Worm (Caenorhabditis elegans) whole organism, young adult: ENCODE measurements around the gene nlp-61.
A peak's percentile ranks its signal among the peaks of the same experiment; 100 is the strongest.

Experiments
- K12H6.12 ChIP-seq: fragments of 200-800 bp; sonication (Bioruptor generic); optimal IDR thresholded peaks from 2 replicates; lab custom pipeline; 2018; ENCODE audit warnings: mild to moderate bottlenecking, missing genetic modification characterization, missing compliant biosample characterization
- T26A5.8 ChIP-seq: sonication (generic microtip); optimal IDR thresholded peaks from 2 replicates; lab custom pipeline; 2016; ENCODE audit warnings: missing genetic modification characterization, missing compliant biosample characterization
- Y53F4B.3 ChIP-seq: fragments of 200-800 bp; sonication (Bioruptor generic); IDR thresholded peaks from 2 replicates; pipeline ENCODE4 v1.3.6; 2022; ENCODE audit warnings: missing genetic modification reagents, missing genetic modification characterization, missing compliant biosample characterization
- akir-1 ChIP-seq: fragments of 200-800 bp; sonication (Bioruptor generic); optimal IDR thresholded peaks from 2 replicates; lab custom pipeline; 2018; ENCODE audit warnings: mild to moderate bottlenecking, missing genetic modification characterization, moderate library complexity, missing compliant biosample characterization
- aptf-3 ChIP-seq: fragments of 200-800 bp; sonication (Bioruptor generic); IDR thresholded peaks from 2 replicates; pipeline ENCODE4 v1.3.6; 2022; ENCODE audit warnings: missing genetic modification characterization, missing compliant biosample characterization
- atf-7 ChIP-seq: sonication (generic microtip); optimal IDR thresholded peaks from 2 replicates; lab custom pipeline; 2017; ENCODE audit warnings: mild to moderate bottlenecking, missing genetic modification characterization, missing compliant biosample characterization
- athp-1 ChIP-seq: sonication (generic microtip); optimal IDR thresholded peaks from 2 replicates; lab custom pipeline; 2017; ENCODE audit warnings: mild to moderate bottlenecking, missing genetic modification characterization, missing compliant biosample characterization
- bed-1 ChIP-seq: fragments of 200-800 bp; sonication (Bioruptor generic); IDR thresholded peaks from 2 replicates; pipeline ENCODE4 v1.3.6; 2022; ENCODE audit warnings: missing genetic modification reagents, missing genetic modification characterization, missing compliant biosample characterization
- ccch-3 ChIP-seq: fragments of 200-800 bp; sonication (Bioruptor generic); optimal IDR thresholded peaks from 2 replicates; lab custom pipeline; 2018; ENCODE audit warnings: mild to moderate bottlenecking, missing genetic modification characterization, missing compliant biosample characterization
- cebp-1 ChIP-seq, 2 experiments: fragments of 200-800 bp in 1 of 2; sonication (Bioruptor generic) in 1 of 2; sonication (generic microtip) in 1 of 2; IDR thresholded peaks in 1 of 2; optimal IDR thresholded peaks in 1 of 2; 2 replicates each; pipeline versions ENCODE4 v1.3.6 to Lab custom; 2017 to 2022; ENCODE audit warnings: missing compliant biosample characterization in 2 of 2, missing genetic modification characterization in 2 of 2, mild to moderate bottlenecking in 1 of 2, missing genetic modification reagents in 1 of 2, moderate library complexity in 1 of 2
- cebp-2 ChIP-seq: fragments of 200-800 bp; sonication (Bioruptor generic); IDR thresholded peaks from 2 replicates; pipeline ENCODE4 v1.3.6; 2022; ENCODE audit warnings: missing genetic modification characterization, missing compliant biosample characterization
- ceh-100 ChIP-seq: fragments of 200-800 bp; sonication (Bioruptor generic); IDR thresholded peaks from 2 replicates; pipeline ENCODE4 v1.3.6; 2022; ENCODE audit warnings: missing genetic modification reagents, missing genetic modification characterization, missing compliant biosample characterization
- chd-7 ChIP-seq: sonication (generic microtip); optimal IDR thresholded peaks from 2 replicates; lab custom pipeline; 2016; ENCODE audit warnings: mild to moderate bottlenecking, missing genetic modification characterization, moderate library complexity, missing compliant biosample characterization
- efl-1 ChIP-seq: fragments of 150-350 bp; optimal IDR thresholded peaks from 2 replicates; lab custom pipeline; 2014; ENCODE audit warnings: missing biosample characterization, missing genetic modification reagents, missing genetic modification characterization
- egl-44 ChIP-seq: fragments of 200-800 bp; sonication (Bioruptor generic); IDR thresholded peaks from 2 replicates; pipeline ENCODE4 v1.3.6; 2022; ENCODE audit warnings: missing genetic modification reagents, missing genetic modification characterization, missing compliant biosample characterization
- egrh-3 ChIP-seq: fragments of 200-800 bp; sonication (Bioruptor generic); IDR thresholded peaks from 2 replicates; pipeline ENCODE4 v1.3.6; 2022; ENCODE audit warnings: missing genetic modification reagents, missing genetic modification characterization, missing compliant biosample characterization
- hsf-1 ChIP-seq: fragments of 200-800 bp; sonication (Bioruptor generic); IDR thresholded peaks from 2 replicates; pipeline ENCODE4 v1.3.6; 2022; ENCODE audit warnings: missing genetic modification reagents, missing genetic modification characterization, missing compliant biosample characterization
- lag-1 ChIP-seq: fragments of 200-800 bp; sonication (Bioruptor generic); IDR thresholded peaks from 2 replicates; pipeline ENCODE4 v1.3.6; 2022; ENCODE audit warnings: missing genetic modification reagents, missing genetic modification characterization, missing compliant biosample characterization
- lin-40 ChIP-seq: sonication (generic microtip); optimal IDR thresholded peaks from 2 replicates; lab custom pipeline; 2016; ENCODE audit warnings: missing genetic modification characterization, mild to moderate bottlenecking, missing compliant biosample characterization, missing genotype, missing genetic modification reagents
- mel-28 ChIP-seq: sonication (generic microtip); optimal IDR thresholded peaks from 2 replicates; lab custom pipeline; 2016; ENCODE audit warnings: borderline replicate concordance, mild to moderate bottlenecking, missing genetic modification characterization, missing compliant biosample characterization
- nhr-80 ChIP-seq: sonication (generic microtip); optimal IDR thresholded peaks from 2 replicates; lab custom pipeline; 2016; ENCODE audit warnings: missing genetic modification characterization, missing compliant biosample characterization
- sptf-2 ChIP-seq: fragments of 200-800 bp; sonication (Bioruptor generic); optimal IDR thresholded peaks from 2 replicates; lab custom pipeline; 2018; ENCODE audit warnings: mild to moderate bottlenecking, missing genetic modification characterization, missing compliant biosample characterization
- ztf-22 ChIP-seq: fragments of 200-800 bp; sonication (Bioruptor generic); optimal IDR thresholded peaks from 2 replicates; lab custom pipeline; 2018; ENCODE audit warnings: mild to moderate bottlenecking, missing genetic modification characterization, moderate library complexity, missing compliant biosample characterization

Gene nlp-61

DNA sequence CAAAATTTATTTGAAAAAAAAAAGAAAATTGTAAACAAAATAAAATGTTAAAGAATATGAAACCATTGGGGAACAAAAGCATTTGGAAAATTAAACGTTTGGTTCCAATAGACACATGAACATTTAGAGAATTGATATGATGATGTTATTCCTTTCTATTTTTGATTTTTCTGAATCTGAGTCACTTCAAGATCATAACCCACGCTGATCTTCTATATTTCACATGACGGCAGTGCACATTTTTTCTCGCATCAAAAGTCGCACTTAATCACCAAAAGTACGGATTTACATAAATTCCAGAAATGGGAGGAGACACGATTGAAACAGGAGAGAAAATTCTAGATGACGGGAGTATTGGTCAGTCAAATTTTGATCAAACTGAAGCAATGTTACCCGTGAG lies 45.2 kb downstream of the nlp-61 start, which contains the start of gene F27D9.2:
F27D9.2 (plus strand) TSS at position 301 of the 400 bp plus-strand sequence.
- TF ChIP-seq egl-44 (GFP tag; lab: Robert Waterston, UW), result no peak
- TF ChIP-seq T26A5.8 (tag; lab: Kevin White, UChicago), result no peak
- no peak for TF ChIP-seq chd-7 (tag; lab: Kevin White, UChicago)
- no peak for TF ChIP-seq nhr-80
- no peak for TF ChIP-seq egrh-3 (GFP tag; lab: Robert Waterston, UW)
- TF ChIP-seq atf-7 (tag; lab: Kevin White, UChicago), result no peak
- no peak for TF ChIP-seq ztf-22 (GFP tag; lab: Kevin White, UChicago)
- TF ChIP-seq ceh-100 (GFP tag; lab: Robert Waterston, UW), result no peak
- TF ChIP-seq cebp-2 (GFP tag; lab: Robert Waterston, UW), result no peak
- no peak for TF ChIP-seq sptf-2
- no peak for TF ChIP-seq lag-1 (GFP tag; lab: Robert Waterston, UW)
- TF ChIP-seq hsf-1 (GFP tag; lab: Robert Waterston, UW), result no peak
- TF ChIP-seq ccch-3 (GFP tag; lab: Kevin White, UChicago), result no peak
- no peak for TF ChIP-seq K12H6.12 (tag; lab: Kevin White, UChicago)
- TF ChIP-seq Y53F4B.3 (GFP tag; lab: Robert Waterston, UW), result no peak
- TF ChIP-seq mel-28, result no peak
- TF ChIP-seq akir-1, result no peak
- TF ChIP-seq efl-1 (GFP tag; lab: Kevin White, UChicago), result no peak
- TF ChIP-seq athp-1 (tag; lab: Kevin White, UChicago), result no peak
- TF ChIP-seq, all 124 proteins: peak for 0

- TF ChIP-seq bed-1 (no peak), lin-40 (tag; lab: Kevin White, UChicago) (no peak), akir-1 (no peak), cebp-1 (GFP tag; IDR thresholded peaks at IDR 0.05; lab: Robert Waterston, UW) (0 out of 2 replicates have a peak, but pooled peaks have one; percentile 41), cebp-1 (tag; optimal IDR thresholded peaks at IDR 0.05; lab: Kevin White, UChicago) (peak; percentile 95), aptf-3 (GFP tag; lab: Robert Waterston, UW) (no peak)
These were observed 47.4 kb downstream of the nlp-61 start for ce11 chrX:7674871-7675270.
